Worm (Caenorhabditis elegans) whole organism, L2 larva: ENCODE measurements around the gene M28.9.

Experiments used
- C34F6.9 ChIP-seq: fragments of 150-350 bp; optimal IDR thresholded peaks from 2 replicates; lab custom pipeline; 2014; ENCODE audit warnings: missing biosample characterization, missing genetic modification characterization
- F13H6.1 ChIP-seq: sonication (generic microtip); optimal IDR thresholded peaks from 2 replicates; lab custom pipeline; 2016; ENCODE audit warnings: missing genetic modification characterization, missing compliant biosample characterization
- ZK546.5 ChIP-seq: sonication (generic microtip); optimal IDR thresholded peaks from 2 replicates; lab custom pipeline; 2017; ENCODE audit warnings: missing biosample characterization, missing genetic modification characterization
- alr-1 ChIP-seq: fragments of 150-350 bp; optimal IDR thresholded peaks from 2 replicates; lab custom pipeline; 2014; ENCODE audit warnings: missing biosample characterization, missing genetic modification characterization
- aly-2 ChIP-seq: fragments of 150-350 bp; optimal IDR thresholded peaks from 2 replicates; lab custom pipeline; 2014; ENCODE audit warnings: missing biosample characterization, missing genetic modification characterization
- ama-1 ChIP-seq: fragments of 150-350 bp; optimal IDR thresholded peaks from 2 replicates; lab custom pipeline; 2018; ENCODE audit warnings: inconsistent platforms
- blmp-1 ChIP-seq: sonication (generic microtip); optimal IDR thresholded peaks from 2 replicates; lab custom pipeline; 2017; ENCODE audit warnings: missing genetic modification characterization, mild to moderate bottlenecking, missing compliant biosample characterization, antibody characterized with exemption, moderate library complexity; ENCODE audit not compliant: insufficient read depth
- ceh-16 ChIP-seq: fragments of 150-350 bp; optimal IDR thresholded peaks from 2 replicates; lab custom pipeline; 2014; ENCODE audit warnings: missing biosample characterization, missing genetic modification characterization
- ceh-82 ChIP-seq: fragments of 150-350 bp; optimal IDR thresholded peaks from 2 replicates; lab custom pipeline; 2014; ENCODE audit warnings: missing biosample characterization, missing genetic modification characterization
- crh-2 ChIP-seq: sonication (generic microtip); optimal IDR thresholded peaks from 2 replicates; lab custom pipeline; 2017; ENCODE audit warnings: missing biosample characterization, missing genetic modification characterization
- dmd-4 ChIP-seq: sonication (generic microtip); optimal IDR thresholded peaks from 2 replicates; lab custom pipeline; 2017; ENCODE audit warnings: missing biosample characterization, missing genetic modification characterization
- elt-1 ChIP-seq: fragments of 150-350 bp; optimal IDR thresholded peaks from 2 replicates; lab custom pipeline; 2014; ENCODE audit warnings: missing biosample characterization, missing genetic modification characterization
- elt-3 ChIP-seq: sonication (generic microtip); optimal IDR thresholded peaks from 2 replicates; lab custom pipeline; 2017; ENCODE audit warnings: missing biosample characterization, missing genetic modification characterization
- fos-1 ChIP-seq: fragments of 150-350 bp; optimal IDR thresholded peaks from 2 replicates; lab custom pipeline; 2014; ENCODE audit warnings: missing biosample characterization, missing genetic modification characterization
- gmeb-1 ChIP-seq: fragments of 150-350 bp; optimal IDR thresholded peaks from 2 replicates; lab custom pipeline; 2014; ENCODE audit warnings: missing biosample characterization, missing genetic modification characterization
- lin-13 ChIP-seq: fragments of 150-350 bp; optimal IDR thresholded peaks from 2 replicates; lab custom pipeline; 2014; ENCODE audit warnings: missing biosample characterization, missing genetic modification reagents, missing genetic modification characterization
- lin-39 ChIP-seq: fragments of 150-350 bp; optimal IDR thresholded peaks from 2 replicates; lab custom pipeline; 2014; ENCODE audit warnings: missing biosample characterization, missing genetic modification reagents, missing genetic modification characterization
- mab-5 ChIP-seq: fragments of 150-350 bp; optimal IDR thresholded peaks from 2 replicates; lab custom pipeline; 2014; ENCODE audit warnings: missing biosample characterization, missing genetic modification characterization
- mbf-1 ChIP-seq: sonication (generic microtip); optimal IDR thresholded peaks from 2 replicates; lab custom pipeline; 2017; ENCODE audit warnings: missing biosample characterization, missing genetic modification characterization
- mdl-1 ChIP-seq, 2 experiments: fragments of 150-350 bp in 1 of 2; sonication (generic microtip) in 1 of 2; optimal IDR thresholded peaks; 2 replicates each; lab custom pipeline; 2017; ENCODE audit warnings: missing biosample characterization in 2 of 2, missing genetic modification characterization in 2 of 2
- nhr-129 ChIP-seq: fragments of 150-350 bp; optimal IDR thresholded peaks from 2 replicates; lab custom pipeline; 2014; ENCODE audit warnings: missing biosample characterization, missing genetic modification characterization
- nhr-23 ChIP-seq: fragments of 150-350 bp; optimal IDR thresholded peaks from 2 replicates; lab custom pipeline; 2014; ENCODE audit warnings: missing biosample characterization, missing genetic modification reagents, missing genetic modification characterization
- nhr-237 ChIP-seq: fragments of 150-350 bp; optimal IDR thresholded peaks from 2 replicates; lab custom pipeline; 2014; ENCODE audit warnings: missing biosample characterization, missing genetic modification characterization
- nhr-6 ChIP-seq: fragments of 150-350 bp; optimal IDR thresholded peaks from 2 replicates; lab custom pipeline; 2014; ENCODE audit warnings: missing biosample characterization, missing genetic modification characterization
- nhr-77 ChIP-seq: fragments of 150-350 bp; optimal IDR thresholded peaks from 2 replicates; lab custom pipeline; 2014; ENCODE audit warnings: missing biosample characterization, missing genetic modification characterization
- peb-1 ChIP-seq: fragments of 150-350 bp; optimal IDR thresholded peaks from 2 replicates; lab custom pipeline; 2014; ENCODE audit warnings: missing biosample characterization, missing genetic modification characterization
- sem-4 ChIP-seq: fragments of 150-350 bp; optimal IDR thresholded peaks from 2 replicates; lab custom pipeline; 2014; ENCODE audit warnings: missing biosample characterization, missing genetic modification reagents, missing genetic modification characterization
- skn-1 ChIP-seq: sonication (generic microtip); optimal IDR thresholded peaks from 2 replicates; lab custom pipeline; 2017; ENCODE audit warnings: missing biosample characterization, missing genetic modification characterization
- sma-9 ChIP-seq, 2 experiments: fragments of 150-350 bp in 1 of 2; sonication (generic microtip) in 1 of 2; optimal IDR thresholded peaks; 2 replicates each; lab custom pipeline; 2014 to 2016; ENCODE audit warnings: missing genetic modification characterization in 2 of 2, mild to moderate bottlenecking in 1 of 2, missing biosample characterization in 1 of 2, missing compliant biosample characterization in 1 of 2, missing genetic modification reagents in 1 of 2, moderate library complexity in 1 of 2
- snpc-4 ChIP-seq: fragments of 150-350 bp; optimal IDR thresholded peaks from 2 replicates; lab custom pipeline; 2014; ENCODE audit warnings: missing biosample characterization, missing genetic modification characterization
- unc-39 ChIP-seq: fragments of 150-350 bp; optimal IDR thresholded peaks from 2 replicates; lab custom pipeline; 2014; ENCODE audit warnings: missing biosample characterization, missing genetic modification characterization
- unc-62 ChIP-seq: fragments of 150-350 bp; optimal IDR thresholded peaks from 2 replicates; lab custom pipeline; 2014; ENCODE audit warnings: missing biosample characterization, missing genetic modification reagents, missing genetic modification characterization
- ztf-1 ChIP-seq: fragments of 200-800 bp; sonication (Bioruptor generic); conservative IDR thresholded peaks from 2 replicates; pipeline ENCODE4 v1.3.6; 2022; ENCODE audit warnings: missing genetic modification characterization, missing compliant biosample characterization
- ztf-4 ChIP-seq: fragments of 150-350 bp; optimal IDR thresholded peaks from 2 replicates; lab custom pipeline; 2014; ENCODE audit warnings: missing biosample characterization, missing genetic modification characterization

The M28.9 gene

DNA sequence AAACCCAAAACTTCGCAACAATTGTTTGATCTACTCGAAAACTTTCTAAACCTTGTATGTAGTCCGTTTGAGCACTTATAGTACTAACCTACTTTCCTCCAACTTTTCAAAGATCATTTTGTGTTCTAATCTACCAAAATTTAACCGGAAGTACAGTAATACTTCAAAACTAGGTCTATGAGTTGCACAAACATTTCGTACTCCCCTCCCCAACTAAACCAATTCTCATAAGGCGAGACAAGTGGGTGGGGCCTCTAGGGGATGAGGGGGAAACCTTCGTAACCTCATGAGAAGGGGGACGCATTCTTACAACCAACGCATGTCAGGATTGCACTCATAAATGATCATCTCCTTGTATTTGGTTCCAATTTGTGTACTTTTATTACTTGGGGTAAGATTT, 17.2 kb upstream of the M28.9 start, which contains the start of gene cutl-9:
cutl-9 (plus strand) TSS at position 301 of the 400 bp plus-strand sequence.
- no peak for TF ChIP-seq mbf-1 (tag; lab: Kevin White, UChicago)
- TF ChIP-seq nhr-77, result no peak
- TF ChIP-seq ztf-4 (tag; lab: Kevin White, UChicago), result no peak
- TF ChIP-seq skn-1 (tag; lab: Kevin White, UChicago), result no peak
- no peak for TF ChIP-seq snpc-4 (tag; lab: Kevin White, UChicago)
- TF ChIP-seq ceh-82, result no peak
- no peak for TF ChIP-seq nhr-23 (tag; lab: Kevin White, UChicago)
- no peak for TF ChIP-seq dmd-4 (tag; lab: Kevin White, UChicago)
- no peak for TF ChIP-seq ceh-16 (tag; lab: Kevin White, UChicago)
- TF ChIP-seq aly-2 (tag; lab: Kevin White, UChicago), result no peak

- TF ChIP-seq F13H6.1 (tag; lab: Kevin White, UChicago) (peak; percentile 8), fos-1 (tag; lab: Kevin White, UChicago) (peak; percentile 94), sem-4 (tag; lab: Kevin White, UChicago) (no peak), nhr-77 (no peak), ztf-1 (GFP tag; lab: Robert Waterston, UW) (no peak)
Observed at ce11 chrII:10627086-10627485, 12.1 kb upstream of the M28.9 start.

DNA sequence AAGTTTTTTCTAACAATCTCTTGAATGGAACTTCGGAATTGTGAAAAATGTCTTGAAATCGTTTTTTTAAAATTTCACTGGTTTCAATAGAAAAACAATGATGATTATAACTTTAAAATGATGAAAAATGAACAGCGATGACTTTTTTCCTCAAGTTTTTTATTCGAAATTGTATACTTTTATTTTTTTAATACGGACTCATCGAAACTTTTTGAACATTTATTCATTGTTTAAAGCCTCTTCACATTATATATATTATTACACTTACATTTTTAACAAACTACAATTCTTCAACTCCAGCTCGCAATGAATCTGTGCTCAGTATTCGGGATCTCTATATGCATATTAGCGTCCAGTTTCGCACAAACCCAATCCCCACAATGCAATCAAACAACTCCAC, 11.2 kb upstream of the M28.9 start, which contains the start of gene M28.8:
M28.8 (plus strand) TSS at position 301 of the 400 bp plus-strand sequence.
- no peak for TF ChIP-seq nhr-77
- TF ChIP-seq ama-1 (lab: Kevin White, UChicago), result no peak
- no peak for TF ChIP-seq fos-1 (tag; lab: Kevin White, UChicago)
- no peak for TF ChIP-seq nhr-23 (tag; lab: Kevin White, UChicago)
- TF ChIP-seq alr-1 (tag; lab: Kevin White, UChicago), result no peak
- TF ChIP-seq ZK546.5 (tag; lab: Kevin White, UChicago), result no peak
- no peak for TF ChIP-seq elt-3 (tag; lab: Kevin White, UChicago)
- TF ChIP-seq nhr-237, result no peak
- no peak for TF ChIP-seq nhr-129
- TF ChIP-seq elt-1 (tag; lab: Kevin White, UChicago), result no peak
- TF ChIP-seq lin-39, result no peak
- TF ChIP-seq dmd-4 (tag; lab: Kevin White, UChicago), result no peak
- TF ChIP-seq crh-2 (tag; lab: Kevin White, UChicago), result no peak
- TF ChIP-seq F13H6.1 (tag; lab: Kevin White, UChicago), result no peak
- TF ChIP-seq C34F6.9 (tag; lab: Kevin White, UChicago), result no peak

DNA sequence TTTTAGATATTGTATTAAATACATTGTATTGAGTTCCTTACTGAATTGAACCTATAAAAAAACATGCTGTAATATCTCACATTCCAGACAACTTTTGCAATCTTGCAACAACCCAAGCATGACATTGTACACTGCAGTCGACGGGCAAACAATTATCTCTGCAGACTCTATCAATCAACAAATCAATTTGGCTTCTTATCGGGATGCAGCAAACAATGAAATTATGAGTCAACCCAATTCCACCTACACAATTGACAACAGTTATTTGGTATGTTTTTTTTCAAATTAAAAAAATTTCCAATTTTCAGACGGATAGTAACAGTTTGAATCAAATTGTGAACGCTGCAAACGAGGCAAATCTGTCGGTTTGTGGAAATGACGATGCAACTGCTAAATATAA, 8.3 kb upstream of the M28.9 start:
- no peak for TF ChIP-seq gmeb-1 (tag; lab: Kevin White, UChicago)
- TF ChIP-seq fos-1 (tag; lab: Kevin White, UChicago), result peak; percentile 55
- TF ChIP-seq unc-62 (GFP tag; lab: Kevin White, UChicago), result no peak
- TF ChIP-seq elt-3 (tag; lab: Kevin White, UChicago), result no peak

DNA sequence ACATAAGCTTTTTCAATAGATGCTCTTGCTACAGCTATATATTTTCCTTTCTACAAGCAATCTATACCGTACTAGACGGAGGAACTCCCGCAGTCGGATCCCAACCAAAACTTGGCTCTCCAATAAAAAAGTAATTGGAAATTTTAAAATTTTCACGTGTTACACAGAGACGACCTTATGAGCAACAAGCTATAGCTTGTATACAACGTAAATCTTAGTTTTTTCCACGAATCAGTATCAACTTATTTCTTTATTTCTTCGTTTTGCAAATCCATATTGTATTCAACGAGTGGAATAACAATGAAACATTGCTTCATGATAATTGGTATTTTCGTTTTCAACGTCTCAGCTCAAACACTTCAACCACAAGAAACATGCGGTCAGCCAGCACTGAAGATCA, 4.2 kb downstream of the M28.9 start, which contains the start of gene M28.4:
M28.4 (plus strand) TSS at position 301 of the 400 bp plus-strand sequence.
- TF ChIP-seq peb-1 (tag; lab: Kevin White, UChicago) (no peak), blmp-1 (tag; lab: Kevin White, UChicago) (no peak), C34F6.9 (tag; lab: Kevin White, UChicago) (no peak), elt-3 (tag; lab: Kevin White, UChicago) (no peak), mab-5 (tag; lab: Kevin White, UChicago) (no peak), unc-39 (tag; lab: Kevin White, UChicago) (no peak), nhr-23 (tag; lab: Kevin White, UChicago) (no peak), ceh-82 (no peak), sma-9 (GFP tag; optimal IDR thresholded peaks at IDR 0.05; lab: Kevin White, UChicago) (no peak), sma-9 (tag; optimal IDR thresholded peaks at IDR 0.05; lab: Kevin White, UChicago) (no peak), alr-1 (tag; lab: Kevin White, UChicago) (no peak), nhr-77 (no peak), mdl-1 (tag; optimal IDR thresholded peaks at IDR 0.05; lab: Kevin White, UChicago) (no peak), lin-13 (no peak), mbf-1 (tag; lab: Kevin White, UChicago) (no peak), lin-39 (no peak), unc-62 (GFP tag; lab: Kevin White, UChicago) (no peak), nhr-6 (no peak)
